Fruit fly (Drosophila melanogaster) whole organism, embryonic: Measurements from ENCODE around the gene Mob3.

Experiments used
- Atf-2 ChIP-seq: fragments of 200-800 bp; sonication (Bioruptor generic); optimal IDR thresholded peaks from 2 replicates; lab custom pipeline; 2016; ENCODE audit warnings: missing biosample characterization, missing genetic modification characterization
- CG10462 ChIP-seq: fragments of 200-800 bp; sonication (Bioruptor generic); optimal IDR thresholded peaks from 2 replicates; lab custom pipeline; 2016; ENCODE audit warnings: missing biosample characterization, missing genetic modification characterization
- CG11695 ChIP-seq: fragments of 200-800 bp; sonication (Bioruptor generic); IDR thresholded peaks from 3 replicates; pipeline ENCODE4 v1.3.6; 2022; ENCODE audit warnings: missing biosample characterization, missing genetic modification characterization
- CG1233 ChIP-seq: fragments of 200-800 bp; sonication (Bioruptor generic); optimal IDR thresholded peaks from 4 replicates; lab custom pipeline; 2018; ENCODE audit warnings: missing biosample characterization, mild to moderate bottlenecking, missing genetic modification characterization
- CG15601 ChIP-seq: fragments of 200-800 bp; sonication (Bioruptor generic); optimal IDR thresholded peaks from 3 replicates; lab custom pipeline; 2019; ENCODE audit warnings: missing biosample characterization, mild to moderate bottlenecking, missing genetic modification characterization, moderate library complexity
- CG1603 ChIP-seq: fragments of 200-800 bp; sonication (Bioruptor generic); optimal IDR thresholded peaks from 2 replicates; lab custom pipeline; 2019; ENCODE audit warnings: missing biosample characterization, mild to moderate bottlenecking, missing genetic modification characterization, moderate library complexity
- CG17802 ChIP-seq: fragments of 200-800 bp; sonication (Bioruptor generic); optimal IDR thresholded peaks from 2 replicates; lab custom pipeline; 2018; ENCODE audit warnings: missing biosample characterization, mild to moderate bottlenecking, missing genetic modification characterization, moderate library complexity
- CG2889 ChIP-seq: fragments of 200-800 bp; sonication (Bioruptor generic); IDR thresholded peaks from 3 replicates; pipeline ENCODE4 v1.3.6; 2022; ENCODE audit warnings: missing biosample characterization, missing genetic modification characterization
- CG30020 ChIP-seq: fragments of 200-800 bp; optimal IDR thresholded peaks from 2 replicates; lab custom pipeline; 2019; ENCODE audit warnings: missing biosample characterization, mild to moderate bottlenecking, missing genetic modification characterization, moderate library complexity
- CG31224 ChIP-seq: fragments of 200-800 bp; sonication (Bioruptor generic); IDR thresholded peaks from 2 replicates; pipeline ENCODE4 v1.3.6; 2022; ENCODE audit warnings: missing biosample characterization, missing genetic modification characterization
- CG32767 ChIP-seq: fragments of 200-800 bp; sonication (Bioruptor generic); IDR thresholded peaks from 2 replicates; pipeline ENCODE4 v1.3.6; 2022; ENCODE audit warnings: missing biosample characterization, missing genetic modification characterization
- CG3281 ChIP-seq: fragments of 200-800 bp; sonication (Bioruptor generic); optimal IDR thresholded peaks from 3 replicates; lab custom pipeline; 2017; ENCODE audit warnings: missing biosample characterization, mild to moderate bottlenecking, missing genetic modification characterization
- CG33557 ChIP-seq: fragments of 200-800 bp; sonication (Bioruptor generic); optimal IDR thresholded peaks from 2 replicates; lab custom pipeline; 2019; ENCODE audit warnings: missing biosample characterization, mild to moderate bottlenecking, missing genetic modification characterization, moderate library complexity
- CG3407 ChIP-seq: fragments of 200-800 bp; sonication (Bioruptor generic); optimal IDR thresholded peaks from 2 replicates; lab custom pipeline; 2018; ENCODE audit warnings: missing biosample characterization, mild to moderate bottlenecking, missing genetic modification characterization
- CG34422 ChIP-seq: fragments of 200-800 bp; sonication (Bioruptor generic); IDR thresholded peaks from 3 replicates; pipeline ENCODE4 v1.3.6; 2022; ENCODE audit warnings: missing biosample characterization, missing genetic modification characterization
- CG4617 ChIP-seq: fragments of 200-800 bp; sonication (Bioruptor generic); optimal IDR thresholded peaks from 3 replicates; lab custom pipeline; 2016; ENCODE audit warnings: missing biosample characterization, missing genetic modification characterization, borderline replicate concordance
- CG6654 ChIP-seq: fragments of 200-800 bp; sonication (Bioruptor generic); optimal IDR thresholded peaks from 2 replicates; lab custom pipeline; 2017; ENCODE audit warnings: missing biosample characterization, mild to moderate bottlenecking, missing genetic modification characterization
- CG7963 ChIP-seq: fragments of 200-800 bp; sonication (Bioruptor generic); IDR thresholded peaks from 3 replicates; pipeline ENCODE4 v1.3.6; 2022; ENCODE audit warnings: missing biosample characterization, missing genetic modification characterization; ENCODE audit not compliant: partially characterized antibody
- CG8089 ChIP-seq: fragments of 200-800 bp; sonication (Bioruptor generic); optimal IDR thresholded peaks from 3 replicates; lab custom pipeline; 2016; ENCODE audit warnings: missing biosample characterization, missing genetic modification characterization
- D ChIP-seq, 2 experiments: fragments of 200-800 bp in 1 of 2; fragments of >200 bp in 1 of 2; sonication (Bioruptor generic) in 1 of 2; optimal IDR thresholded peaks; 2 replicates in 1 of 2; 3 replicates in 1 of 2; lab custom pipeline; 2017; ENCODE audit warnings: mild to moderate bottlenecking in 1 of 2, missing biosample characterization in 1 of 2, missing genetic modification characterization in 1 of 2, missing genetic modification reagents in 1 of 2
- Dbx ChIP-seq: fragments of 200-800 bp; sonication (Bioruptor generic); IDR thresholded peaks from 3 replicates; pipeline ENCODE4 v1.3.6; 2022; ENCODE audit warnings: missing biosample characterization, missing genetic modification characterization
- Dll ChIP-seq: fragments of 200-800 bp; sonication (Bioruptor generic); IDR thresholded peaks from 4 replicates; pipeline ENCODE4 v1.3.6; 2022; ENCODE audit warnings: missing biosample characterization, missing genetic modification characterization; ENCODE audit not compliant: partially characterized antibody
- Ets97D ChIP-seq: fragments of 200-800 bp; sonication (Bioruptor generic); optimal IDR thresholded peaks from 3 replicates; lab custom pipeline; 2016; ENCODE audit warnings: missing biosample characterization, missing genetic modification characterization
- GATAe ChIP-seq: fragments of 200-800 bp; sonication (Bioruptor generic); conservative IDR thresholded peaks from 2 replicates; pipeline ENCODE4 v1.3.6; 2022; ENCODE audit warnings: missing biosample characterization, missing genetic modification characterization
- HLH4C ChIP-seq: fragments of 200-800 bp; sonication (Bioruptor generic); IDR thresholded peaks from 3 replicates; pipeline ENCODE4 v1.3.6; 2022; ENCODE audit warnings: missing biosample characterization, missing genetic modification characterization; ENCODE audit not compliant: partially characterized antibody
- HmgZ ChIP-seq: fragments of 200-800 bp; sonication (Bioruptor generic); optimal IDR thresholded peaks from 2 replicates; lab custom pipeline; 2018; ENCODE audit warnings: missing biosample characterization, mild to moderate bottlenecking, missing genetic modification characterization
- Hr39 ChIP-seq: fragments of >200 bp; optimal IDR thresholded peaks from 2 replicates; lab custom pipeline; 2017
- MESR4 ChIP-seq: fragments of 200-800 bp; sonication (Bioruptor generic); optimal IDR thresholded peaks from 2 replicates; lab custom pipeline; 2018; ENCODE audit warnings: missing biosample characterization, mild to moderate bottlenecking, missing genetic modification characterization, moderate library complexity
- Nf-YC ChIP-seq: fragments of 200-800 bp; optimal IDR thresholded peaks from 3 replicates; lab custom pipeline; 2019; ENCODE audit warnings: missing biosample characterization, mild to moderate bottlenecking, missing genetic modification characterization, moderate library complexity
- Oaz ChIP-seq: fragments of 200-800 bp; sonication (Bioruptor generic); IDR thresholded peaks from 2 replicates; pipeline ENCODE4 v1.3.6; 2022; ENCODE audit warnings: missing biosample characterization, missing genetic modification characterization
- Rx ChIP-seq: fragments of 200-800 bp; sonication (Bioruptor generic); IDR thresholded peaks from 2 replicates; pipeline ENCODE4 v1.3.6; 2022; ENCODE audit warnings: missing biosample characterization, missing genetic modification characterization
- TFAM ChIP-seq: fragments of 200-800 bp; sonication (Bioruptor generic); optimal IDR thresholded peaks from 2 replicates; lab custom pipeline; 2017; ENCODE audit warnings: missing biosample characterization, missing genetic modification characterization, inconsistent platforms
- YL-1 ChIP-seq: fragments of 200-800 bp; sonication (Bioruptor generic); optimal IDR thresholded peaks from 3 replicates; lab custom pipeline; 2017; ENCODE audit warnings: missing biosample characterization, mild to moderate bottlenecking, missing genetic modification characterization
- bbx ChIP-seq: fragments of 200-800 bp; sonication (Bioruptor generic); IDR thresholded peaks from 2 replicates; pipeline ENCODE4 v1.3.6; 2022; ENCODE audit warnings: missing biosample characterization, missing genetic modification characterization; ENCODE audit not compliant: partially characterized antibody
- bcd ChIP-seq: fragments of 200-800 bp; sonication (Bioruptor generic); optimal IDR thresholded peaks from 2 replicates; lab custom pipeline; 2017; ENCODE audit warnings: missing biosample characterization, mild to moderate bottlenecking, missing genetic modification characterization
- caup ChIP-seq: fragments of 200-800 bp; sonication (Bioruptor generic); optimal IDR thresholded peaks from 3 replicates; lab custom pipeline; 2017; ENCODE audit warnings: missing biosample characterization, mild to moderate bottlenecking, missing genetic modification characterization, moderate library complexity; ENCODE audit not compliant: severe bottlenecking
- chinmo ChIP-seq: fragments of 200-800 bp; sonication (Bioruptor generic); IDR thresholded peaks from 4 replicates; pipeline ENCODE4 v1.3.6; 2022; ENCODE audit warnings: missing biosample characterization, missing genetic modification characterization; ENCODE audit not compliant: partially characterized antibody
- crol ChIP-seq: fragments of 200-800 bp; sonication (Bioruptor generic); IDR thresholded peaks from 2 replicates; pipeline ENCODE4 v1.3.6; 2022; ENCODE audit warnings: missing biosample characterization, missing genetic modification characterization
- dmrt99B ChIP-seq: fragments of 200-800 bp; sonication (Bioruptor generic); optimal IDR thresholded peaks from 2 replicates; lab custom pipeline; 2018; ENCODE audit warnings: missing biosample characterization, mild to moderate bottlenecking, missing genetic modification characterization, moderate library complexity
- gro ChIP-seq: fragments of 200-800 bp; sonication (Bioruptor generic); optimal IDR thresholded peaks from 2 replicates; lab custom pipeline; 2016; ENCODE audit warnings: missing biosample characterization, missing genetic modification characterization
- gsb ChIP-seq: fragments of 200-800 bp; sonication (Bioruptor generic); IDR thresholded peaks from 2 replicates; pipeline ENCODE4 v1.3.6; 2022; ENCODE audit warnings: missing biosample characterization, missing genetic modification characterization
- hkb ChIP-seq, 2 experiments: fragments of 200-800 bp in 1 of 2; fragments of >200 bp in 1 of 2; sonication (Bioruptor generic) in 1 of 2; IDR thresholded peaks in 1 of 2; optimal IDR thresholded peaks in 1 of 2; 2 replicates each; pipeline versions ENCODE4 v1.3.6 to Lab custom; 2017 to 2022; ENCODE audit warnings: missing biosample characterization in 1 of 2, missing genetic modification characterization in 1 of 2
- knrl ChIP-seq: fragments of 200-800 bp; sonication (Bioruptor generic); IDR thresholded peaks from 3 replicates; pipeline ENCODE4 v1.3.6; 2022; ENCODE audit warnings: missing biosample characterization, missing genetic modification characterization; ENCODE audit not compliant: partially characterized antibody
- mld ChIP-seq: fragments of 200-800 bp; sonication (Bioruptor generic); IDR thresholded peaks from 3 replicates; pipeline ENCODE4 v1.3.6; 2022; ENCODE audit warnings: missing biosample characterization, missing genetic modification characterization; ENCODE audit not compliant: partially characterized antibody
- nerfin-2 ChIP-seq: fragments of 200-800 bp; sonication (Bioruptor generic); IDR thresholded peaks from 2 replicates; pipeline ENCODE4 v1.3.6; 2022; ENCODE audit warnings: missing biosample characterization, missing genetic modification characterization; ENCODE audit not compliant: partially characterized antibody
- odd ChIP-seq: fragments of 200-800 bp; sonication (Bioruptor generic); optimal IDR thresholded peaks from 2 replicates; lab custom pipeline; 2017; ENCODE audit warnings: missing biosample characterization, mild to moderate bottlenecking, missing genetic modification characterization
- schlank ChIP-seq: fragments of 200-800 bp; sonication (Bioruptor generic); optimal IDR thresholded peaks from 2 replicates; lab custom pipeline; 2018; ENCODE audit warnings: missing biosample characterization, mild to moderate bottlenecking, missing genetic modification characterization

The Mob3 gene

dm6 chr2L:10277362-10277761 lies 12.2 kb downstream of the Mob3 start (continued):
- no peak for TF ChIP-seq CG31224 (GFP tag; lab: Robert Waterston, UW)
- no peak for TF ChIP-seq odd
- no peak for TF ChIP-seq CG8089 (GFP tag; lab: Kevin White, UChicago)
- TF ChIP-seq YL-1 (GFP tag; lab: Kevin White, UChicago), result no peak
- no peak for TF ChIP-seq CG11695 (GFP tag; lab: Robert Waterston, UW)
- TF ChIP-seq Hr39, result no peak
- no peak for TF ChIP-seq CG3281 (GFP tag; lab: Kevin White, UChicago)
- no peak for TF ChIP-seq CG34422 (GFP tag; lab: Robert Waterston, UW)

dm6 chr2L:10278658-10279057 lies 13.5 kb downstream of the Mob3 start, which contains the start of gene Utx:
TSS of gene Utx (minus strand) at chr2L:10278811.
- TF ChIP-seq dmrt99B, result no peak
- no peak for TF ChIP-seq CG3407
- TF ChIP-seq CG10462 (GFP tag; lab: Kevin White, UChicago), result no peak
- TF ChIP-seq CG1603 (tag; lab: Kevin White, UChicago), result no peak
- no peak for TF ChIP-seq CG33557 (GFP tag; lab: Kevin White, UChicago)
- peak; percentile 51; the same call in 1 of the 3 replicates for TF ChIP-seq CG7963 (GFP tag; lab: Robert Waterston, UW)
- no peak for TF ChIP-seq GATAe (GFP tag; lab: Robert Waterston, UW)
- no peak for TF ChIP-seq D (optimal IDR thresholded peaks at IDR 0.05; lab: Kevin White, UChicago)
- no peak for TF ChIP-seq D (GFP tag; optimal IDR thresholded peaks at IDR 0.05; lab: Kevin White, UChicago)
- TF ChIP-seq chinmo (GFP tag; lab: Robert Waterston, UW), result 0 out of 4 replicates have a peak, but pooled peaks have one; percentile 49
- no peak for TF ChIP-seq Atf-2 (GFP tag; lab: Kevin White, UChicago)
- TF ChIP-seq Dll (GFP tag; lab: Robert Waterston, UW), result peak; percentile 74
- peak; percentile 48; the same call in 1 of the 2 replicates for TF ChIP-seq nerfin-2 (GFP tag; lab: Robert Waterston, UW)
- peak; percentile 78 for TF ChIP-seq HLH4C (GFP tag; lab: Robert Waterston, UW)
- no peak for TF ChIP-seq crol (GFP tag; lab: Robert Waterston, UW)
- TF ChIP-seq Oaz, result no peak
- no peak for TF ChIP-seq CG11695 (GFP tag; lab: Robert Waterston, UW)
- TF ChIP-seq CG32767 (GFP tag; lab: Robert Waterston, UW), result no peak
- no peak for TF ChIP-seq caup (GFP tag; lab: Kevin White, UChicago)
- no peak for TF ChIP-seq CG6654 (GFP tag; lab: Kevin White, UChicago)
- TF ChIP-seq CG1233 (GFP tag; lab: Kevin White, UChicago), result no peak
- no peak for TF ChIP-seq bcd
- TF ChIP-seq schlank (tag; lab: Kevin White, UChicago), result no peak
- TF ChIP-seq HmgZ, result peak; percentile 3
- peak; percentile 92 for TF ChIP-seq knrl (GFP tag; lab: Robert Waterston, UW)
- no peak for TF ChIP-seq CG2889
- no peak for TF ChIP-seq hkb (optimal IDR thresholded peaks at IDR 0.05; lab: Kevin White, UChicago)
- 0 out of 2 replicates have a peak, but pooled peaks have one; percentile 18 for TF ChIP-seq hkb (GFP tag; IDR thresholded peaks at IDR 0.05; lab: Robert Waterston, UW)
- peak; percentile 87 for TF ChIP-seq bbx
- TF ChIP-seq Nf-YC (tag; lab: Kevin White, UChicago), result no peak
- peak; percentile 31 for TF ChIP-seq MESR4 (GFP tag; lab: Kevin White, UChicago)
- TF ChIP-seq gro (GFP tag; lab: Kevin White, UChicago), result peak; percentile 61
- TF ChIP-seq Rx (GFP tag; lab: Robert Waterston, UW), result no peak
- TF ChIP-seq CG4617, result peak; percentile 55
- peak; percentile 96 for TF ChIP-seq CG30020
- no peak for TF ChIP-seq gsb (GFP tag; lab: Robert Waterston, UW)
- no peak for TF ChIP-seq TFAM
- peak; percentile 66; the same call in 1 of the 3 replicates for TF ChIP-seq mld (GFP tag; lab: Robert Waterston, UW)
- TF ChIP-seq Ets97D (GFP tag; lab: Kevin White, UChicago), result peak; percentile 50
- peak; percentile 23; the same call in 1 of the 3 replicates for TF ChIP-seq Dbx (GFP tag; lab: Robert Waterston, UW)
- peak; percentile 80 for TF ChIP-seq CG17802 (tag; lab: Kevin White, UChicago)
- no peak for TF ChIP-seq CG15601 (tag; lab: Kevin White, UChicago)
